Fruit fly (Drosophila melanogaster) whole organism, embryonic: ENCODE measurements around the gene CG32388.
A peak's percentile ranks its signal among the peaks of the same experiment; 100 is the strongest.

Experiments
- Ada2b ChIP-seq: fragments of 200-800 bp; sonication (Bioruptor generic); IDR thresholded peaks from 2 replicates; pipeline ENCODE4 v1.3.6; 2022; ENCODE audit warnings: missing biosample characterization, missing genetic modification characterization
- BEAF-32 ChIP-seq: fragments of 200-800 bp; sonication (Bioruptor generic); optimal IDR thresholded peaks from 3 replicates; lab custom pipeline; 2017; ENCODE audit warnings: missing biosample characterization, missing genetic modification characterization, mild to moderate bottlenecking, moderate library complexity, missing genetic modification reagents
- CG12104 ChIP-seq: fragments of 200-800 bp; sonication (Bioruptor generic); optimal IDR thresholded peaks from 3 replicates; lab custom pipeline; 2016; ENCODE audit warnings: missing biosample characterization, missing genetic modification characterization
- CG12219 ChIP-seq: fragments of 200-800 bp; sonication (Bioruptor generic); optimal IDR thresholded peaks from 3 replicates; lab custom pipeline; 2018; ENCODE audit warnings: missing biosample characterization, mild to moderate bottlenecking, missing genetic modification characterization
- CG1233 ChIP-seq: fragments of 200-800 bp; sonication (Bioruptor generic); optimal IDR thresholded peaks from 4 replicates; lab custom pipeline; 2018; ENCODE audit warnings: missing biosample characterization, mild to moderate bottlenecking, missing genetic modification characterization
- CG12659 ChIP-seq: fragments of 200-800 bp; sonication (Bioruptor generic); optimal IDR thresholded peaks from 3 replicates; lab custom pipeline; 2017; ENCODE audit warnings: mild to moderate bottlenecking, missing biosample characterization, missing genetic modification reagents, missing genetic modification characterization
- CG13775 ChIP-seq: fragments of 200-800 bp; sonication (Bioruptor generic); optimal IDR thresholded peaks from 3 replicates; lab custom pipeline; 2017; ENCODE audit warnings: missing biosample characterization, mild to moderate bottlenecking, missing genetic modification characterization
- CG17361 ChIP-seq: fragments of 200-800 bp; sonication (Bioruptor generic); IDR thresholded peaks from 3 replicates; pipeline ENCODE4 v1.3.6; 2022; ENCODE audit warnings: missing biosample characterization, missing genetic modification characterization
- CG17385 ChIP-seq: fragments of 200-800 bp; sonication (Bioruptor generic); optimal IDR thresholded peaks from 3 replicates; lab custom pipeline; 2018; ENCODE audit warnings: missing biosample characterization, mild to moderate bottlenecking, missing genetic modification characterization
- CG18599 ChIP-seq: fragments of 200-800 bp; sonication (Bioruptor generic); optimal IDR thresholded peaks from 3 replicates; lab custom pipeline; 2017; ENCODE audit warnings: missing biosample characterization, missing genetic modification characterization, mild to moderate bottlenecking, moderate library complexity, missing genetic modification reagents
- CG2116 ChIP-seq: fragments of 200-800 bp; sonication (Bioruptor generic); optimal IDR thresholded peaks from 3 replicates; lab custom pipeline; 2018; ENCODE audit warnings: missing biosample characterization, mild to moderate bottlenecking, missing genetic modification characterization
- CG33213 ChIP-seq: fragments of 200-800 bp; sonication (Bioruptor generic); optimal IDR thresholded peaks from 3 replicates; lab custom pipeline; 2016; ENCODE audit warnings: missing biosample characterization, missing genetic modification characterization
- CG4328 ChIP-seq: fragments of 200-800 bp; sonication (Bioruptor generic); optimal IDR thresholded peaks from 3 replicates; lab custom pipeline; 2017; ENCODE audit warnings: missing biosample characterization, missing genetic modification reagents, missing genetic modification characterization
- CG4424 ChIP-seq: fragments of 200-800 bp; sonication (Bioruptor generic); optimal IDR thresholded peaks from 3 replicates; lab custom pipeline; 2016; ENCODE audit warnings: missing biosample characterization, missing genetic modification characterization
- CG4820 ChIP-seq: fragments of 200-800 bp; sonication (Bioruptor generic); optimal IDR thresholded peaks from 3 replicates; lab custom pipeline; 2016; ENCODE audit warnings: missing biosample characterization, missing genetic modification characterization
- CG5180 ChIP-seq: fragments of 200-800 bp; sonication (Bioruptor generic); optimal IDR thresholded peaks from 3 replicates; lab custom pipeline; 2017; ENCODE audit warnings: missing biosample characterization, missing genetic modification characterization, mild to moderate bottlenecking, moderate library complexity, missing genetic modification reagents
- CG6272 ChIP-seq: fragments of 200-800 bp; sonication (Bioruptor generic); IDR thresholded peaks from 2 replicates; pipeline ENCODE4 v1.3.6; 2022; ENCODE audit warnings: missing biosample characterization, missing genetic modification characterization
- CG6791 ChIP-seq: fragments of 200-800 bp; sonication (Bioruptor generic); IDR thresholded peaks from 3 replicates; pipeline ENCODE4 v1.3.6; 2022; ENCODE audit warnings: missing biosample characterization, missing genetic modification characterization; ENCODE audit not compliant: partially characterized antibody
- CG7357 ChIP-seq: fragments of 200-800 bp; sonication (Bioruptor generic); IDR thresholded peaks from 3 replicates; pipeline ENCODE4 v1.3.6; 2022; ENCODE audit warnings: missing biosample characterization, missing genetic modification characterization
- CG7839 ChIP-seq: fragments of 200-800 bp; sonication (Bioruptor generic); optimal IDR thresholded peaks from 3 replicates; lab custom pipeline; 2018; ENCODE audit warnings: missing biosample characterization, mild to moderate bottlenecking, missing genetic modification characterization, moderate library complexity
- CG8281 ChIP-seq: fragments of 200-800 bp; sonication (Bioruptor generic); optimal IDR thresholded peaks from 2 replicates; lab custom pipeline; 2018; ENCODE audit warnings: missing biosample characterization, mild to moderate bottlenecking, missing genetic modification characterization, moderate library complexity
- CG8388 ChIP-seq: fragments of 200-800 bp; sonication (Bioruptor generic); optimal IDR thresholded peaks from 2 replicates; lab custom pipeline; 2019; ENCODE audit warnings: missing biosample characterization, mild to moderate bottlenecking, missing genetic modification characterization, moderate library complexity
- CG8944 ChIP-seq: fragments of 200-800 bp; sonication (Bioruptor generic); optimal IDR thresholded peaks from 3 replicates; lab custom pipeline; 2016; ENCODE audit warnings: missing biosample characterization, missing genetic modification characterization
- Dbx ChIP-seq: fragments of 200-800 bp; sonication (Bioruptor generic); IDR thresholded peaks from 3 replicates; pipeline ENCODE4 v1.3.6; 2022; ENCODE audit warnings: missing biosample characterization, missing genetic modification characterization
- Dip2 ChIP-seq: fragments of 200-800 bp; sonication (Bioruptor generic); IDR thresholded peaks from 2 replicates; pipeline ENCODE4 v1.3.6; 2022; ENCODE audit warnings: missing biosample characterization, missing genetic modification characterization
- Dref ChIP-seq: fragments of 200-800 bp; sonication (Bioruptor generic); IDR thresholded peaks from 2 replicates; pipeline ENCODE4 v1.3.6; 2022; ENCODE audit warnings: missing biosample characterization, missing genetic modification characterization
- E2f1 ChIP-seq: fragments of 200-800 bp; sonication (Bioruptor generic); IDR thresholded peaks from 2 replicates; pipeline ENCODE4 v1.3.6; 2022; ENCODE audit warnings: missing biosample characterization, missing genetic modification characterization
- Eip74EF ChIP-seq, 2 experiments: fragments of 200-800 bp in 1 of 2; fragments of >200 bp in 1 of 2; sonication (Bioruptor generic) in 1 of 2; optimal IDR thresholded peaks; 2 replicates each; lab custom pipeline; 2017 to 2019; ENCODE audit warnings: missing biosample characterization in 2 of 2, missing genetic modification characterization in 2 of 2, mild to moderate bottlenecking in 1 of 2, moderate library complexity in 1 of 2
- Nf-YA ChIP-seq: fragments of 200-800 bp; sonication (Bioruptor generic); IDR thresholded peaks from 2 replicates; pipeline ENCODE4 v1.3.6; 2022; ENCODE audit warnings: missing biosample characterization, missing genetic modification characterization
- Pdp1 ChIP-seq, 2 experiments: fragments of 200-800 bp; sonication (Bioruptor generic); optimal IDR thresholded peaks; 3 replicates each; lab custom pipeline; 2016; ENCODE audit warnings: missing biosample characterization in 2 of 2, missing genetic modification characterization in 2 of 2, mild to moderate bottlenecking in 1 of 2, moderate library complexity in 1 of 2
- Poxn ChIP-seq: fragments of 200-800 bp; sonication (Bioruptor generic); IDR thresholded peaks from 2 replicates; pipeline ENCODE4 v1.3.6; 2022; ENCODE audit warnings: missing biosample characterization, missing genetic modification characterization
- Rfx ChIP-seq: fragments of 200-800 bp; sonication (Bioruptor generic); IDR thresholded peaks from 2 replicates; pipeline ENCODE4 v1.3.6; 2022; ENCODE audit warnings: missing biosample characterization, missing genetic modification characterization
- al ChIP-seq: fragments of 200-800 bp; sonication (Bioruptor generic); IDR thresholded peaks from 2 replicates; pipeline ENCODE4 v1.3.6; 2022; ENCODE audit warnings: missing biosample characterization, missing genetic modification characterization
- ato ChIP-seq: fragments of 200-800 bp; sonication (Bioruptor generic); IDR thresholded peaks from 2 replicates; pipeline ENCODE4 v1.3.6; 2022; ENCODE audit warnings: missing biosample characterization, missing genetic modification characterization; ENCODE audit not compliant: partially characterized antibody
- dan ChIP-seq: fragments of 200-800 bp; sonication (Bioruptor generic); IDR thresholded peaks from 2 replicates; pipeline ENCODE4 v1.3.6; 2022; ENCODE audit warnings: missing biosample characterization, missing genetic modification characterization
- dati ChIP-seq: fragments of 200-800 bp; sonication (Bioruptor generic); IDR thresholded peaks from 2 replicates; pipeline ENCODE4 v1.3.6; 2022; ENCODE audit warnings: missing biosample characterization, missing genetic modification characterization
- ewg ChIP-seq: fragments of 200-800 bp; sonication (Bioruptor generic); optimal IDR thresholded peaks from 3 replicates; lab custom pipeline; 2017; ENCODE audit warnings: mild to moderate bottlenecking, missing biosample characterization, missing genetic modification reagents, missing genetic modification characterization
- gcm ChIP-seq: fragments of 200-800 bp; sonication (Bioruptor generic); optimal IDR thresholded peaks from 2 replicates; lab custom pipeline; 2019; ENCODE audit warnings: missing biosample characterization, mild to moderate bottlenecking, missing genetic modification characterization, moderate library complexity
- gcm2 ChIP-seq: fragments of 200-800 bp; sonication (Bioruptor generic); optimal IDR thresholded peaks from 2 replicates; lab custom pipeline; 2016; ENCODE audit warnings: missing biosample characterization, missing genetic modification characterization
- knrl ChIP-seq: fragments of 200-800 bp; sonication (Bioruptor generic); IDR thresholded peaks from 3 replicates; pipeline ENCODE4 v1.3.6; 2022; ENCODE audit warnings: missing biosample characterization, missing genetic modification characterization; ENCODE audit not compliant: partially characterized antibody
- lola ChIP-seq, 3 experiments: fragments of >200 bp in 2 of 3; fragments of 200-800 bp in 1 of 3; sonication (Bioruptor generic) in 1 of 3; optimal IDR thresholded peaks; 2 replicates each; lab custom pipeline; 2017 to 2019; ENCODE audit warnings: missing biosample characterization in 3 of 3, missing genetic modification characterization in 3 of 3, mild to moderate bottlenecking in 1 of 3, moderate library complexity in 1 of 3
- nerfin-1 ChIP-seq: fragments of 200-800 bp; sonication (Bioruptor generic); optimal IDR thresholded peaks from 3 replicates; lab custom pipeline; 2019; ENCODE audit warnings: missing biosample characterization, mild to moderate bottlenecking, missing genetic modification characterization, moderate library complexity
- nmo ChIP-seq: fragments of 200-800 bp; sonication (Bioruptor generic); optimal IDR thresholded peaks from 2 replicates; lab custom pipeline; 2018; ENCODE audit warnings: missing biosample characterization, mild to moderate bottlenecking, missing genetic modification characterization, moderate library complexity
- pan ChIP-seq, 4 experiments: fragments of >200 bp in 3 of 4; fragments of 200-800 bp in 1 of 4; sonication (Bioruptor generic) in 1 of 4; optimal IDR thresholded peaks in 3 of 4; IDR thresholded peaks in 1 of 4; 2 replicates each; pipeline versions ENCODE4 v1.3.6 to Lab custom; 2017 to 2022; ENCODE audit warnings: missing biosample characterization in 2 of 4, missing genetic modification characterization in 2 of 4, mixed read lengths in 1 of 4
- pum ChIP-seq: fragments of 200-800 bp; sonication (Bioruptor generic); optimal IDR thresholded peaks from 2 replicates; lab custom pipeline; 2016; ENCODE audit warnings: missing biosample characterization, missing genetic modification characterization
- scrt ChIP-seq: fragments of 200-800 bp; sonication (Bioruptor generic); optimal IDR thresholded peaks from 2 replicates; lab custom pipeline; 2018; ENCODE audit warnings: missing biosample characterization, mild to moderate bottlenecking, missing genetic modification characterization, moderate library complexity
- tio ChIP-seq: fragments of 200-800 bp; sonication (Bioruptor generic); optimal IDR thresholded peaks from 2 replicates; lab custom pipeline; 2017; ENCODE audit warnings: missing biosample characterization, missing genetic modification characterization, inconsistent platforms
- twi ChIP-seq: fragments of 200-800 bp; optimal IDR thresholded peaks from 2 replicates; lab custom pipeline; 2019; ENCODE audit warnings: missing biosample characterization, mild to moderate bottlenecking, missing genetic modification characterization, moderate library complexity
- tx ChIP-seq: fragments of 200-800 bp; sonication (Bioruptor generic); optimal IDR thresholded peaks from 2 replicates; lab custom pipeline; 2016; ENCODE audit warnings: missing biosample characterization, missing genetic modification characterization

Gene CG32388

DNA sequence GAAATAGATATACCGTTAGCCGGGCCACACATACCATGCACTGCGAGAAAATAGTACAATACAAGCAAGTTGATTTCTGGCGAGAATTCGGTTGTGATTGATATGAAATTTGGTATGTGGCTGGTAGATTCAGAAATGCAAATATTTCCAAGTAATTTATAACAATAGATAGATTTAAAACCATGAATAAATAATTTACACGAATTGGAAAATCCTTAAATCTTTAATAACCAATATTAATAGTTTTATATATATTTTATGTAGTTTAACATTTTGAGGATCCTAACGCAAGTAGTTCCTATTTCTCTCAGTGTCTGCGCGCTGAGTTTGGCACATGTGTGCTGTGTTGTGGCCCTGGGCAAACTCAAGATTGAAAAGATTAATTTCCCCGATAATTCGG is 2.6 kb downstream of the CG32388 start (continued):
- TF ChIP-seq E2f1 (GFP tag; lab: Robert Waterston, UW) (0 out of 2 replicates have a peak, but pooled peaks have one; percentile 42), nmo (peak; percentile 72), CG8944 (GFP tag; lab: Kevin White, UChicago) (no peak), CG2116 (peak; percentile 5), Eip74EF (GFP tag; optimal IDR thresholded peaks at IDR 0.05; lab: Kevin White, UChicago) (no peak), CG4820 (GFP tag; lab: Kevin White, UChicago) (peak; percentile 43), ato (no peak), Nf-YA (GFP tag; lab: Robert Waterston, UW) (no peak), CG18599 (peak; percentile 16), CG8281 (tag; lab: Kevin White, UChicago) (no peak), pum (GFP tag; lab: Kevin White, UChicago) (peak; percentile 14), dati (GFP tag; lab: Robert Waterston, UW) (no peak), CG6791 (GFP tag; lab: Robert Waterston, UW) (0 out of 3 replicates have a peak, but pooled peaks have one; percentile 10), scrt (GFP tag; lab: Kevin White, UChicago) (no peak), CG4424 (GFP tag; lab: Kevin White, UChicago) (peak; percentile 46), CG12104 (peak; percentile 40), Dref (GFP tag; lab: Robert Waterston, UW) (no peak), CG6272 (GFP tag; lab: Robert Waterston, UW) (no peak), BEAF-32 (GFP tag; lab: Kevin White, UChicago) (no peak), Dbx (GFP tag; lab: Robert Waterston, UW) (no peak), Pdp1 (GFP tag; optimal IDR thresholded peaks at IDR 0.05; lab: Kevin White, UChicago) (peak; percentile 3 to 36), lola (GFP tag; optimal IDR thresholded peaks at IDR 0.05; lab: Kevin White, UChicago) (peak in 1 of 3 experiments; percentile 83), Rfx (no peak), CG5180 (GFP tag; lab: Kevin White, UChicago) (no peak), CG17361 (peak; percentile 74), CG12659 (GFP tag; lab: Kevin White, UChicago) (peak; percentile 33), CG12219 (GFP tag; lab: Kevin White, UChicago) (peak; percentile 6), knrl (GFP tag; lab: Robert Waterston, UW) (no peak), dan (GFP tag; lab: Robert Waterston, UW) (peak; percentile 40), twi (peak; percentile 92), CG1233 (GFP tag; lab: Kevin White, UChicago) (no peak), pan (optimal IDR thresholded peaks at IDR 0.05; lab: Kevin White, UChicago) (no peak), pan (GFP tag; optimal IDR thresholded peaks at IDR 0.05 in 1 of 2, IDR thresholded peaks at IDR 0.05 in 1 of 2) (peak in 1 of 2 experiments; percentile 12), CG17385 (GFP tag; lab: Kevin White, UChicago) (peak; percentile 33), tio (GFP tag; lab: Kevin White, UChicago) (peak; percentile 59), Dip2 (no peak), CG33213 (GFP tag; lab: Kevin White, UChicago) (no peak), Ada2b (peak; percentile 60), CG7839 (tag; lab: Kevin White, UChicago) (peak; percentile 65), tx (GFP tag; lab: Kevin White, UChicago) (no peak), CG8388 (GFP tag; lab: Kevin White, UChicago) (peak; percentile 58), al (GFP tag; lab: Robert Waterston, UW) (no peak), CG7357 (GFP tag; lab: Robert Waterston, UW) (no peak; the same call in 2 of the 3 replicates), ewg (GFP tag; lab: Kevin White, UChicago) (no peak), CG13775 (GFP tag; lab: Kevin White, UChicago) (peak; percentile 60), CG4328 (GFP tag; lab: Kevin White, UChicago) (no peak), nerfin-1 (tag; lab: Kevin White, UChicago) (no peak), gcm (GFP tag; lab: Kevin White, UChicago) (no peak), gcm2 (GFP tag; lab: Kevin White, UChicago) (no peak), Poxn (GFP tag; lab: Robert Waterston, UW) (no peak)
